Worm (Caenorhabditis elegans): Measurements from ENCODE around the gene T25B9.6.

Gene T25B9.6

ce11 chrIV:10757616-10758193 is at the start of gene T25B9.6, which contains the start of gene T25B9.4:
TSS of gene T25B9.6 (plus strand) at chrIV:10758143.
TSS of gene T25B9.4 (minus strand) at chrIV:10757716.
- TF ChIP-seq klf-2 (GFP tag; conservative IDR thresholded peaks at IDR 0.05) (no peak), cog-1 (tag; optimal IDR thresholded peaks at IDR 0.05) (no peak), ztf-23 (GFP tag; IDR thresholded peaks at IDR 0.05) (no peak), ztf-29 (GFP tag; IDR thresholded peaks at IDR 0.05) (no peak), flt-1 (GFP tag; IDR thresholded peaks at IDR 0.05) (no peak), T22C8.4 (GFP tag; IDR thresholded peaks at IDR 0.05) (no peak), ref-1 (GFP tag; conservative IDR thresholded peaks at IDR 0.05) (no peak), med-1 (GFP tag; optimal IDR thresholded peaks at IDR 0.05; ENCODE audit: insufficient read depth) (no peak), tab-1 (GFP tag; IDR thresholded peaks at IDR 0.05) (no peak)

- no peak for TF ChIP-seq ref-1 (GFP tag; conservative IDR thresholded peaks at IDR 0.05)
- TF ChIP-seq ztf-23 (GFP tag; IDR thresholded peaks at IDR 0.05), result no peak
- no peak for TF ChIP-seq flt-1 (GFP tag; IDR thresholded peaks at IDR 0.05)
- TF ChIP-seq T22C8.4 (GFP tag; IDR thresholded peaks at IDR 0.05), result no peak
- TF ChIP-seq cog-1 (tag; optimal IDR thresholded peaks at IDR 0.05), result no peak
- no peak for TF ChIP-seq klf-2 (GFP tag; conservative IDR thresholded peaks at IDR 0.05)
- TF ChIP-seq tab-1 (GFP tag; IDR thresholded peaks at IDR 0.05), result no peak
- TF ChIP-seq ztf-29 (GFP tag; IDR thresholded peaks at IDR 0.05), result no peak
- no peak for TF ChIP-seq med-1 (GFP tag; optimal IDR thresholded peaks at IDR 0.05; ENCODE audit: insufficient read depth)
Observed at ce11 chrIV:10711729-10712128, 46.2 kb upstream of the T25B9.6 start, which contains the start of gene glb-21. TSS of gene glb-21 (minus strand) at chrIV:10711794.

ce11 chrIV:10714594-10714993 is 43.3 kb upstream of the T25B9.6 start:
- TF ChIP-seq med-1 (GFP tag; optimal IDR thresholded peaks at IDR 0.05; ENCODE audit: insufficient read depth) (no peak), ref-1 (GFP tag; conservative IDR thresholded peaks at IDR 0.05) (no peak), klf-2 (GFP tag; conservative IDR thresholded peaks at IDR 0.05) (no peak), tab-1 (GFP tag; IDR thresholded peaks at IDR 0.05) (no peak), ztf-29 (GFP tag; IDR thresholded peaks at IDR 0.05) (no peak), flt-1 (GFP tag; IDR thresholded peaks at IDR 0.05) (no peak), T22C8.4 (GFP tag; IDR thresholded peaks at IDR 0.05) (no peak), cog-1 (tag; optimal IDR thresholded peaks at IDR 0.05) (no peak), ztf-23 (GFP tag; IDR thresholded peaks at IDR 0.05) (no peak)

- TF ChIP-seq klf-2 (GFP tag; conservative IDR thresholded peaks at IDR 0.05) (no peak), ztf-23 (GFP tag; IDR thresholded peaks at IDR 0.05) (no peak), flt-1 (GFP tag; IDR thresholded peaks at IDR 0.05) (no peak)
Observed at ce11 chrIV:10716348-10716747, 41.6 kb upstream of the T25B9.6 start, which contains the start of gene ncx-3. TSS of gene ncx-3 (plus strand) at chrIV:10716648.

- no peak for TF ChIP-seq T22C8.4 (GFP tag; IDR thresholded peaks at IDR 0.05)
- no peak for TF ChIP-seq med-1 (GFP tag; optimal IDR thresholded peaks at IDR 0.05; ENCODE audit: insufficient read depth)
- no peak for TF ChIP-seq flt-1 (GFP tag; IDR thresholded peaks at IDR 0.05)
- no peak for TF ChIP-seq ztf-29 (GFP tag; IDR thresholded peaks at IDR 0.05)
- TF ChIP-seq ref-1 (GFP tag; conservative IDR thresholded peaks at IDR 0.05), result no peak
- no peak for TF ChIP-seq cog-1 (tag; optimal IDR thresholded peaks at IDR 0.05)
- TF ChIP-seq ztf-23 (GFP tag; IDR thresholded peaks at IDR 0.05), result no peak
- no peak for TF ChIP-seq klf-2 (GFP tag; conservative IDR thresholded peaks at IDR 0.05)
- no peak for TF ChIP-seq tab-1 (GFP tag; IDR thresholded peaks at IDR 0.05)
Observed at ce11 chrIV:10718075-10718474, 39.9 kb upstream of the T25B9.6 start.

- TF ChIP-seq ztf-29 (GFP tag; IDR thresholded peaks at IDR 0.05), result no peak
- no peak for TF ChIP-seq cog-1 (tag; optimal IDR thresholded peaks at IDR 0.05)
Observed at ce11 chrIV:10718865-10719264, 39.1 kb upstream of the T25B9.6 start.

- TF ChIP-seq ref-1 (GFP tag; conservative IDR thresholded peaks at IDR 0.05) (no peak), cog-1 (tag; optimal IDR thresholded peaks at IDR 0.05) (no peak), ztf-29 (GFP tag; IDR thresholded peaks at IDR 0.05) (no peak), klf-2 (GFP tag; conservative IDR thresholded peaks at IDR 0.05) (no peak)
Observed at ce11 chrIV:10727734-10728133, 30.2 kb upstream of the T25B9.6 start, which contains the start of gene ZC168.2. TSS of gene ZC168.2 (plus strand) at chrIV:10728034.

- TF ChIP-seq flt-1 (GFP tag; IDR thresholded peaks at IDR 0.05) (no peak), T22C8.4 (GFP tag; IDR thresholded peaks at IDR 0.05) (peak; percentile 68)
Observed at ce11 chrIV:10734527-10735436, 23.2 kb upstream of the T25B9.6 start, which contains the start of the genes orc-5 and cyb-1. TSS of gene orc-5 (minus strand) at chrIV:10734588. TSS of gene cyb-1 (plus strand) at chrIV:10735216.

- TF ChIP-seq ztf-23 (GFP tag; IDR thresholded peaks at IDR 0.05) (no peak), klf-2 (GFP tag; conservative IDR thresholded peaks at IDR 0.05) (no peak), ztf-29 (GFP tag; IDR thresholded peaks at IDR 0.05) (no peak), T22C8.4 (GFP tag; IDR thresholded peaks at IDR 0.05) (no peak), tab-1 (GFP tag; IDR thresholded peaks at IDR 0.05) (no peak), ref-1 (GFP tag; conservative IDR thresholded peaks at IDR 0.05) (no peak), flt-1 (GFP tag; IDR thresholded peaks at IDR 0.05) (no peak), med-1 (GFP tag; optimal IDR thresholded peaks at IDR 0.05; ENCODE audit: insufficient read depth) (no peak), cog-1 (tag; optimal IDR thresholded peaks at IDR 0.05) (no peak)
Observed at ce11 chrIV:10737011-10737553, 20.9 kb upstream of the T25B9.6 start, which contains the start of gene grl-21. TSS of gene grl-21 (plus strand) at chrIV:10737474.
